Worm (Caenorhabditis elegans) whole organism, late embryonic: ENCODE results near the gene clec-156.

ENCODE experiments used
- ceh-18 ChIP-seq: sonication (generic microtip); optimal IDR thresholded peaks from 2 replicates; lab custom pipeline; 2016; ENCODE audit warnings: missing genetic modification characterization, missing compliant biosample characterization
- ceh-24 ChIP-seq: sonication (generic microtip); optimal IDR thresholded peaks from 2 replicates; lab custom pipeline; 2016; ENCODE audit warnings: mild to moderate bottlenecking, missing genetic modification characterization, missing compliant biosample characterization
- ceh-31 ChIP-seq: sonication (generic microtip); optimal IDR thresholded peaks from 2 replicates; lab custom pipeline; 2016; ENCODE audit warnings: missing genetic modification characterization, missing compliant biosample characterization
- elt-2 ChIP-seq: sonication (generic microtip); optimal IDR thresholded peaks from 2 replicates; lab custom pipeline; 2016; ENCODE audit warnings: missing genetic modification reagents, missing genetic modification characterization, missing compliant biosample characterization
- fkh-6 ChIP-seq: sonication (generic microtip); optimal IDR thresholded peaks from 2 replicates; lab custom pipeline; 2016; ENCODE audit warnings: missing genetic modification characterization, missing compliant biosample characterization
- ttx-3 ChIP-seq: sonication (generic microtip); optimal IDR thresholded peaks from 2 replicates; lab custom pipeline; 2016; ENCODE audit warnings: missing genetic modification reagents, missing genetic modification characterization, missing compliant biosample characterization
- unc-55 ChIP-seq: sonication (generic microtip); optimal IDR thresholded peaks from 2 replicates; lab custom pipeline; 2017; ENCODE audit warnings: missing biosample characterization, missing genetic modification reagents, missing genetic modification characterization

Gene clec-156

ce11 chrIII:4792560-4793136, 49.4 kb downstream of the clec-156 start, which contains the start of gene mip-1:
TSS of gene mip-1 (plus strand) at chrIII:4793086.
- no peak for TF ChIP-seq ceh-24 (tag; lab: Kevin White, UChicago)
- no peak for TF ChIP-seq ceh-31 (tag; lab: Kevin White, UChicago)
- no peak for TF ChIP-seq fkh-6 (tag; lab: Kevin White, UChicago)
- TF ChIP-seq elt-2 (tag; lab: Kevin White, UChicago): no peak
- TF ChIP-seq unc-55 (GFP tag; lab: Kevin White, UChicago): no peak
- TF ChIP-seq ttx-3 (tag; lab: Kevin White, UChicago): no peak
- no peak for TF ChIP-seq ceh-18
- TF ChIP-seq, all 69 proteins: peak for 0
